Fruit fly (Drosophila melanogaster) whole organism, embryonic: ENCODE data around the gene ct.

Experiments used
- Adf1 ChIP-seq: fragments of 200-800 bp; sonication (Bioruptor generic); IDR thresholded peaks from 2 replicates; pipeline ENCODE4 v1.3.6; 2022; ENCODE audit warnings: missing biosample characterization, missing genetic modification characterization
- Atf-2 ChIP-seq: fragments of 200-800 bp; sonication (Bioruptor generic); optimal IDR thresholded peaks from 2 replicates; lab custom pipeline; 2016; ENCODE audit warnings: missing biosample characterization, missing genetic modification characterization
- CG12236 ChIP-seq: fragments of 200-800 bp; sonication (Bioruptor generic); optimal IDR thresholded peaks from 2 replicates; lab custom pipeline; 2016; ENCODE audit warnings: missing biosample characterization, missing genetic modification characterization
- CG12942 ChIP-seq: fragments of 200-800 bp; sonication (Bioruptor generic); optimal IDR thresholded peaks from 3 replicates; lab custom pipeline; 2016; ENCODE audit warnings: missing biosample characterization, missing genetic modification characterization
- CG13894 ChIP-seq: fragments of 200-800 bp; sonication (Bioruptor generic); optimal IDR thresholded peaks from 3 replicates; lab custom pipeline; 2018; ENCODE audit warnings: missing biosample characterization, mild to moderate bottlenecking, missing genetic modification characterization, moderate library complexity
- CG15011 ChIP-seq: fragments of 200-800 bp; sonication (Bioruptor generic); optimal IDR thresholded peaks from 3 replicates; lab custom pipeline; 2018; ENCODE audit warnings: missing biosample characterization, mild to moderate bottlenecking, missing genetic modification characterization
- CG15601 ChIP-seq: fragments of 200-800 bp; sonication (Bioruptor generic); optimal IDR thresholded peaks from 3 replicates; lab custom pipeline; 2019; ENCODE audit warnings: missing biosample characterization, mild to moderate bottlenecking, missing genetic modification characterization, moderate library complexity
- CG16779 ChIP-seq: fragments of 200-800 bp; sonication (Bioruptor generic); IDR thresholded peaks from 2 replicates; pipeline ENCODE4 v1.3.6; 2022; ENCODE audit warnings: missing biosample characterization, missing genetic modification characterization
- CG17612 ChIP-seq: fragments of 200-800 bp; sonication (Bioruptor generic); IDR thresholded peaks from 2 replicates; pipeline ENCODE4 v1.3.6; 2022; ENCODE audit warnings: missing biosample characterization, missing genetic modification characterization
- CG3163 ChIP-seq: fragments of 200-800 bp; sonication (Bioruptor generic); optimal IDR thresholded peaks from 3 replicates; lab custom pipeline; 2016; ENCODE audit warnings: missing biosample characterization, missing genetic modification characterization
- CG3281 ChIP-seq: fragments of 200-800 bp; sonication (Bioruptor generic); optimal IDR thresholded peaks from 3 replicates; lab custom pipeline; 2017; ENCODE audit warnings: missing biosample characterization, mild to moderate bottlenecking, missing genetic modification characterization
- CG34376 ChIP-seq: fragments of 200-800 bp; sonication (Bioruptor generic); optimal IDR thresholded peaks from 2 replicates; lab custom pipeline; 2018; ENCODE audit warnings: missing biosample characterization, mild to moderate bottlenecking, missing genetic modification characterization
- CG4360 ChIP-seq: fragments of 200-800 bp; sonication (Bioruptor generic); IDR thresholded peaks from 2 replicates; pipeline ENCODE4 v1.3.6; 2022; ENCODE audit warnings: missing biosample characterization, missing genetic modification characterization
- CG43689 ChIP-seq: fragments of 200-800 bp; sonication (Bioruptor generic); IDR thresholded peaks from 2 replicates; pipeline ENCODE4 v1.3.6; 2022; ENCODE audit warnings: missing biosample characterization, missing genetic modification characterization
- CG4404 ChIP-seq: fragments of 200-800 bp; sonication (Bioruptor generic); IDR thresholded peaks from 2 replicates; pipeline ENCODE4 v1.3.6; 2022; ENCODE audit warnings: missing biosample characterization, missing genetic modification characterization
- CG5245 ChIP-seq: fragments of 200-800 bp; sonication (Bioruptor generic); optimal IDR thresholded peaks from 3 replicates; lab custom pipeline; 2016; ENCODE audit warnings: missing biosample characterization, missing genetic modification characterization
- CG5953 ChIP-seq: fragments of 200-800 bp; sonication (Bioruptor generic); IDR thresholded peaks from 2 replicates; pipeline ENCODE4 v1.3.6; 2022; ENCODE audit warnings: missing biosample characterization, missing genetic modification characterization
- CG6683 ChIP-seq: fragments of 200-800 bp; sonication (Bioruptor generic); optimal IDR thresholded peaks from 2 replicates; lab custom pipeline; 2017; ENCODE audit warnings: missing biosample characterization, mild to moderate bottlenecking, missing genetic modification characterization, missing genetic modification reagents
- CG7987 ChIP-seq: fragments of 200-800 bp; sonication (Bioruptor generic); optimal IDR thresholded peaks from 2 replicates; lab custom pipeline; 2018; ENCODE audit warnings: missing biosample characterization, mild to moderate bottlenecking, missing genetic modification characterization, moderate library complexity
- CG8290 ChIP-seq, 3 experiments: fragments of 200-800 bp; sonication (Bioruptor generic); optimal IDR thresholded peaks; 2 replicates each; lab custom pipeline; 2016 to 2019; ENCODE audit warnings: missing biosample characterization in 3 of 3, missing genetic modification characterization in 3 of 3, mild to moderate bottlenecking in 2 of 3, moderate library complexity in 1 of 3
- CG9609 ChIP-seq: fragments of 200-800 bp; sonication (Bioruptor generic); optimal IDR thresholded peaks from 3 replicates; lab custom pipeline; 2016; ENCODE audit warnings: missing biosample characterization, missing genetic modification characterization
- CTCF ChIP-seq: fragments of 200-800 bp; sonication (Bioruptor generic); optimal IDR thresholded peaks from 2 replicates; lab custom pipeline; 2017; ENCODE audit warnings: missing biosample characterization, mild to moderate bottlenecking, missing genetic modification characterization, moderate library complexity
- CrebB ChIP-seq: fragments of 200-800 bp; sonication (Bioruptor generic); optimal IDR thresholded peaks from 3 replicates; lab custom pipeline; 2018; ENCODE audit warnings: missing biosample characterization, mild to moderate bottlenecking, missing genetic modification characterization
- Deaf1 ChIP-seq: fragments of 200-800 bp; optimal IDR thresholded peaks from 3 replicates; lab custom pipeline; 2019; ENCODE audit warnings: missing biosample characterization, mild to moderate bottlenecking, missing genetic modification characterization, moderate library complexity
- Dfd ChIP-seq, 2 experiments: fragments of >200 bp; optimal IDR thresholded peaks; 2 replicates each; lab custom pipeline; 2017; ENCODE audit warnings: missing biosample characterization in 2 of 2, missing genetic modification characterization in 2 of 2
- Gug ChIP-seq: fragments of 200-800 bp; sonication (Bioruptor generic); IDR thresholded peaks from 4 replicates; pipeline ENCODE4 v1.3.6; 2022; ENCODE audit warnings: missing biosample characterization, missing genetic modification characterization
- HLH3B ChIP-seq: fragments of 200-800 bp; sonication (Bioruptor generic); IDR thresholded peaks from 2 replicates; pipeline ENCODE4 v1.3.6; 2022; ENCODE audit warnings: missing biosample characterization, missing genetic modification characterization
- Hr39 ChIP-seq: fragments of >200 bp; optimal IDR thresholded peaks from 2 replicates; lab custom pipeline; 2017
- Hr51 ChIP-seq, 2 experiments: fragments of 200-800 bp; sonication (Bioruptor generic); optimal IDR thresholded peaks; 2 replicates in 1 of 2; 3 replicates in 1 of 2; lab custom pipeline; 2016 to 2018; ENCODE audit warnings: missing biosample characterization in 2 of 2, missing genetic modification characterization in 2 of 2, mild to moderate bottlenecking in 1 of 2, moderate library complexity in 1 of 2
- Hr78 ChIP-seq, 2 experiments: fragments of 200-800 bp in 1 of 2; fragments of >200 bp in 1 of 2; sonication (Bioruptor generic) in 1 of 2; optimal IDR thresholded peaks; 2 replicates each; lab custom pipeline; 2017 to 2019; ENCODE audit warnings: missing biosample characterization in 2 of 2, missing genetic modification characterization in 2 of 2, mild to moderate bottlenecking in 1 of 2, moderate library complexity in 1 of 2
- Mad ChIP-seq: fragments of 200-800 bp; sonication (Bioruptor generic); optimal IDR thresholded peaks from 2 replicates; lab custom pipeline; 2016; ENCODE audit warnings: missing biosample characterization, missing genetic modification characterization
- Max ChIP-seq: fragments of 200-800 bp; sonication (Bioruptor generic); optimal IDR thresholded peaks from 2 replicates; lab custom pipeline; 2016; ENCODE audit warnings: missing biosample characterization, mild to moderate bottlenecking, missing genetic modification characterization
- Xbp1 ChIP-seq: fragments of 200-800 bp; sonication (Bioruptor generic); optimal IDR thresholded peaks from 3 replicates; lab custom pipeline; 2016; ENCODE audit warnings: missing biosample characterization, mild to moderate bottlenecking, missing genetic modification characterization
- Xrp1 ChIP-seq: fragments of 200-800 bp; sonication (Bioruptor generic); IDR thresholded peaks from 2 replicates; pipeline ENCODE4 v1.3.6; 2022; ENCODE audit warnings: missing biosample characterization, missing genetic modification characterization
- ac ChIP-seq: fragments of 200-800 bp; sonication (Bioruptor generic); optimal IDR thresholded peaks from 3 replicates; lab custom pipeline; 2017; ENCODE audit warnings: missing biosample characterization, mild to moderate bottlenecking, missing genetic modification characterization
- bab2 ChIP-seq: fragments of 200-800 bp; sonication (Bioruptor generic); optimal IDR thresholded peaks from 2 replicates; lab custom pipeline; 2016; ENCODE audit warnings: missing biosample characterization, missing genetic modification characterization
- chif ChIP-seq, 2 experiments: fragments of 200-800 bp; sonication (Bioruptor generic); optimal IDR thresholded peaks; 3 replicates each; lab custom pipeline; 2016; ENCODE audit warnings: missing biosample characterization in 2 of 2, missing genetic modification characterization in 2 of 2
- exex ChIP-seq: fragments of 200-800 bp; sonication (Bioruptor generic); optimal IDR thresholded peaks from 4 replicates; lab custom pipeline; 2018; ENCODE audit warnings: missing biosample characterization, mild to moderate bottlenecking, missing genetic modification characterization, moderate library complexity
- fu2 ChIP-seq: fragments of 200-800 bp; sonication (Bioruptor generic); optimal IDR thresholded peaks from 2 replicates; lab custom pipeline; 2016; ENCODE audit warnings: missing biosample characterization, missing genetic modification characterization
- gro ChIP-seq: fragments of 200-800 bp; sonication (Bioruptor generic); optimal IDR thresholded peaks from 2 replicates; lab custom pipeline; 2016; ENCODE audit warnings: missing biosample characterization, missing genetic modification characterization
- gt ChIP-seq: fragments of 200-800 bp; sonication (Bioruptor generic); IDR thresholded peaks from 2 replicates; pipeline ENCODE4 v1.3.6; 2022; ENCODE audit warnings: missing biosample characterization, missing genetic modification characterization
- jigr1 ChIP-seq: fragments of 200-800 bp; sonication (Bioruptor generic); IDR thresholded peaks from 3 replicates; pipeline ENCODE4 v1.3.6; 2022; ENCODE audit warnings: missing biosample characterization, missing genetic modification characterization
- lbe ChIP-seq: fragments of 200-800 bp; sonication (Bioruptor generic); optimal IDR thresholded peaks from 2 replicates; lab custom pipeline; 2016; ENCODE audit warnings: missing biosample characterization, mild to moderate bottlenecking, missing genetic modification characterization
- pb ChIP-seq: fragments of 200-800 bp; sonication (Bioruptor generic); optimal IDR thresholded peaks from 3 replicates; lab custom pipeline; 2016; ENCODE audit warnings: missing biosample characterization, missing genetic modification characterization
- ranshi ChIP-seq: fragments of 200-800 bp; sonication (Bioruptor generic); IDR thresholded peaks from 2 replicates; pipeline ENCODE4 v1.3.6; 2022; ENCODE audit warnings: missing biosample characterization, missing genetic modification characterization
- sens-2 ChIP-seq: fragments of 200-800 bp; sonication (Bioruptor generic); IDR thresholded peaks from 2 replicates; pipeline ENCODE4 v1.3.6; 2022; ENCODE audit warnings: missing biosample characterization, missing genetic modification characterization
- sna ChIP-seq: fragments of 200-800 bp; sonication (Bioruptor generic); IDR thresholded peaks from 2 replicates; pipeline ENCODE4 v1.3.6; 2022; ENCODE audit warnings: missing biosample characterization, missing genetic modification characterization; ENCODE audit not compliant: partially characterized antibody
- unc-4 ChIP-seq: fragments of 200-800 bp; sonication (Bioruptor generic); IDR thresholded peaks from 2 replicates; pipeline ENCODE4 v1.3.6; 2022; ENCODE audit warnings: missing biosample characterization, missing genetic modification characterization; ENCODE audit not compliant: partially characterized antibody
- vvl ChIP-seq: fragments of 200-800 bp; sonication (Bioruptor generic); IDR thresholded peaks from 2 replicates; pipeline ENCODE4 v1.3.6; 2022; ENCODE audit warnings: missing biosample characterization, missing genetic modification characterization

Gene ct

DNA sequence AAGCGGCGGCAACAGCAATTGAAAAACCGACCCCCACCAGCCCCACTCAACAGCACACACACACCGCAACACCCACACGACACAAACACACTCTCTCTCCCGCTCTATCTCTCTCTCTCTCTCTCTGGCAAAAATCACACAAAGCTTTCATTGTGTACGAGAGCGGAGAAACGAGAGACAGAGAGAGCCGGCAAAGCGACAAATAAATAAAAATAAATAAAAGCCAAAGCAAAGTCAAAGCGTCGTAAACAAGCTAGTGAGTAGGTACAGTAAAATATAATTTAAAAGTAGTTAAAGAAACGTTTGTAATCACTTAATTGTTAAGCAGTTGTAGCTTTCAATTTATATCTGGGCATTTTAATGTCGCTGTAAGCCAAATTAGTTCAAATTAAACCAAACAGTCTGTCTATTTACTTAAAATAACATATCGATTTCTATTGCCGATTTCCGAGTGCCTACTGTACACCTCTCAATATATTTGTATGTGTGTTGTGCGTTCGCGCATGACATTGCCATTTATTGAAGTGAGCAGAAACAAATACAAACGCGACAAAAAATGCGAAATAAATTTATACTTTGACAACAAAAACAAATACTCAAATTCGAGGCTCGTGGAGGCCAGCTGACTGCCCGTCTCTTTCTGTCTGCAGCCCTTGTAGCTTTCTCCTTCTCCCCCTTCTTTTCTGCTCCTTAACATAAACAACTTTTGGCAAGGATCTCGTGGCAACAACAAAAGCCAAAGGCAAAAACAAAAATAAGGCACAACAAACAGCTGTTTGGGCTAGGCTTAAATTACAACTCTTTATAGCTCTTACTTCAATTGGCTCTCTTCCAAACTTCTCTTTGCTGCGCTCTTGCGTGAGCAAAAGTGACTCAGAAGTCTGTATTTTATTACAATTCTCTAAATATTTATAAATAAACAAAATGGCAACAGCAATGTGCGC, 88.8 kb downstream of the ct start (continued):
- TF ChIP-seq vvl (GFP tag; lab: Robert Waterston, UW) = peak; percentile 93
- peak; percentile 96 for TF ChIP-seq CG13894 (tag; lab: Kevin White, UChicago)
- peak; percentile 64 for TF ChIP-seq CG5245 (GFP tag; lab: Kevin White, UChicago)
- peak; percentile 88 for TF ChIP-seq CG16779 (GFP tag; lab: Robert Waterston, UW)
- TF ChIP-seq sna (GFP tag; lab: Robert Waterston, UW) = no peak
- peak; percentile 83 for TF ChIP-seq Max
- TF ChIP-seq Deaf1 (tag; lab: Kevin White, UChicago) = peak; percentile 76
- TF ChIP-seq Adf1 (GFP tag; lab: Robert Waterston, UW) = peak; percentile 80
- TF ChIP-seq Xrp1 (GFP tag; lab: Robert Waterston, UW) = peak; percentile 83
- peak; percentile 97 for TF ChIP-seq CG34376 (GFP tag; lab: Kevin White, UChicago)
- TF ChIP-seq CTCF (GFP tag; lab: Kevin White, UChicago) = peak; percentile 38
- peak; percentile 90 for TF ChIP-seq CG3163 (GFP tag; lab: Kevin White, UChicago)
- peak; percentile 88 for TF ChIP-seq CG6683
- TF ChIP-seq CG4404 (GFP tag; lab: Robert Waterston, UW) = peak; percentile 67
- TF ChIP-seq lbe (GFP tag; lab: Kevin White, UChicago) = peak; percentile 95
- peak; percentile 81 to 93 for TF ChIP-seq Hr51 (GFP tag; optimal IDR thresholded peaks at IDR 0.05; lab: Kevin White, UChicago)
- TF ChIP-seq pb (GFP tag; lab: Kevin White, UChicago) = peak; percentile 59
- peak; percentile 90 for TF ChIP-seq CG15011 (GFP tag; lab: Kevin White, UChicago)
- TF ChIP-seq gt (GFP tag; lab: Robert Waterston, UW) = peak; percentile 26; the same call in 1 of the 2 replicates
- TF ChIP-seq CG9609 = peak; percentile 81
- TF ChIP-seq Xbp1 (GFP tag; lab: Kevin White, UChicago) = peak; percentile 86
- peak in 1 of 2 experiments; percentile 80 for TF ChIP-seq Dfd (GFP tag; optimal IDR thresholded peaks at IDR 0.05; lab: Kevin White, UChicago)
- peak; percentile 53 for TF ChIP-seq CG12236 (GFP tag; lab: Kevin White, UChicago)
- TF ChIP-seq Gug = peak; percentile 87
- TF ChIP-seq CG17612 (GFP tag; lab: Robert Waterston, UW) = peak; percentile 74
- peak; percentile 86 for TF ChIP-seq exex
- peak; percentile 73 for TF ChIP-seq CG43689 (GFP tag; lab: Robert Waterston, UW)
- no peak for TF ChIP-seq ac (GFP tag; lab: Kevin White, UChicago)
- TF ChIP-seq bab2 (GFP tag; lab: Kevin White, UChicago) = peak; percentile 88
- TF ChIP-seq chif (GFP tag; optimal IDR thresholded peaks at IDR 0.05; lab: Kevin White, UChicago) = peak; percentile 76 to 81
- TF ChIP-seq CG5953 (GFP tag; lab: Robert Waterston, UW) = peak; percentile 62; the same call in 1 of the 2 replicates
- peak; percentile 87 for TF ChIP-seq fu2 (GFP tag; lab: Kevin White, UChicago)
- TF ChIP-seq Hr78 (GFP tag; optimal IDR thresholded peaks at IDR 0.05; lab: Kevin White, UChicago) = peak in 1 of 2 experiments; percentile 59
- TF ChIP-seq Atf-2 = peak; percentile 78
- TF ChIP-seq HLH3B (GFP tag; lab: Robert Waterston, UW) = peak; percentile 84
- peak; percentile 77 for TF ChIP-seq Mad
- no peak for TF ChIP-seq Hr39
- peak; percentile 91 for TF ChIP-seq CrebB (tag; lab: Kevin White, UChicago)
- TF ChIP-seq jigr1 = no peak
- TF ChIP-seq ranshi (GFP tag; lab: Robert Waterston, UW) = peak; percentile 87
- TF ChIP-seq CG12942 (GFP tag; lab: Kevin White, UChicago) = peak; percentile 62
- no peak for TF ChIP-seq sens-2 (GFP tag; lab: Robert Waterston, UW)
- TF ChIP-seq gro (GFP tag; lab: Kevin White, UChicago) = peak; percentile 92
- TF ChIP-seq CG7987 (GFP tag; lab: Kevin White, UChicago) = peak; percentile 40
- TF ChIP-seq CG8290 (GFP tag; optimal IDR thresholded peaks at IDR 0.05; lab: Kevin White, UChicago) = no peak
- TF ChIP-seq CG8290 (tag; optimal IDR thresholded peaks at IDR 0.05; lab: Kevin White, UChicago) = peak in 1 of 2 experiments; percentile 91
- TF ChIP-seq CG15601 = peak; percentile 64
- TF ChIP-seq CG3281 (GFP tag; lab: Kevin White, UChicago) = peak; percentile 97
- TF ChIP-seq CG4360 (GFP tag; lab: Robert Waterston, UW) = 0 out of 2 replicates have a peak, but pooled peaks have one; percentile 44
- no peak for TF ChIP-seq unc-4 (GFP tag; lab: Robert Waterston, UW)
